Worm (Caenorhabditis elegans) whole organism, dauer: ENCODE measurements around the gene Y54G2A.32.

Experiments
- unc-62 ChIP-seq: sonication (generic microtip); optimal IDR thresholded peaks from 2 replicates; lab custom pipeline; 2017; ENCODE audit warnings: missing biosample characterization, missing genetic modification reagents, missing genetic modification characterization

The Y54G2A.32 gene

ce11 chrIV:2823446-2823845 is 19.7 kb downstream of the Y54G2A.32 start, which contains the start of gene clec-80:
Gene clec-80, plus strand, starts transcription at chrIV:2823746.
- no peak for TF ChIP-seq unc-62 (GFP tag; lab: Kevin White, UChicago)

- TF ChIP-seq unc-62 (GFP tag; lab: Kevin White, UChicago): no peak
These were observed 21.8 kb downstream of the Y54G2A.32 start for ce11 chrIV:2825460-2826103.

ce11 chrIV:2826335-2826734 is 22.6 kb downstream of the Y54G2A.32 start:
- no peak for TF ChIP-seq unc-62 (GFP tag; lab: Kevin White, UChicago)

ce11 chrIV:2832587-2832986 is 28.8 kb downstream of the Y54G2A.32 start, which contains the start of the genes Y54G2A.48 and pudl-1:
Gene Y54G2A.48, minus strand, starts transcription at chrIV:2832687.
Gene pudl-1, plus strand, starts transcription at chrIV:2832906.
- TF ChIP-seq unc-62 (GFP tag; lab: Kevin White, UChicago): no peak

ce11 chrIV:2834516-2834915 is 30.8 kb downstream of the Y54G2A.32 start, which contains the start of gene pudl-2:
Gene pudl-2, plus strand, starts transcription at chrIV:2834816.
- no peak for TF ChIP-seq unc-62 (GFP tag; lab: Kevin White, UChicago)

ce11 chrIV:2835364-2835763 is 31.6 kb downstream of the Y54G2A.32 start, which contains the start of gene clec-82:
Gene clec-82, plus strand, starts transcription at chrIV:2835664.
- TF ChIP-seq unc-62 (GFP tag; lab: Kevin White, UChicago): no peak

ce11 chrIV:2838308-2838707 is 34.6 kb downstream of the Y54G2A.32 start, which contains the start of gene Y54G2A.7:
Gene Y54G2A.7, plus strand, starts transcription at chrIV:2838608.
- TF ChIP-seq unc-62 (GFP tag; lab: Kevin White, UChicago): no peak

ce11 chrIV:2841260-2841659 is 37.5 kb downstream of the Y54G2A.32 start, which contains the start of gene clec-83:
Gene clec-83, minus strand, starts transcription at chrIV:2841472.
- TF ChIP-seq unc-62 (GFP tag; lab: Kevin White, UChicago): no peak

ce11 chrIV:2842162-2842561 is 38.4 kb downstream of the Y54G2A.32 start, which contains the start of gene clec-84:
Gene clec-84, plus strand, starts transcription at chrIV:2842462.
- no peak for TF ChIP-seq unc-62 (GFP tag; lab: Kevin White, UChicago)

- no peak for TF ChIP-seq unc-62 (GFP tag; lab: Kevin White, UChicago)
These were observed 40.1 kb downstream of the Y54G2A.32 start, which contains the start of gene Y54G2A.15 for ce11 chrIV:2843882-2844281. Gene Y54G2A.15, minus strand, starts transcription at chrIV:2843982.

- no peak for TF ChIP-seq unc-62 (GFP tag; lab: Kevin White, UChicago)
These were observed 42.5 kb downstream of the Y54G2A.32 start, which contains the start of gene Y54G2A.40 for ce11 chrIV:2846264-2846663. Gene Y54G2A.40, plus strand, starts transcription at chrIV:2846476.

- no peak for TF ChIP-seq unc-62 (GFP tag; lab: Kevin White, UChicago)
These were observed 45.5 kb downstream of the Y54G2A.32 start for ce11 chrIV:2849269-2849668.

ce11 chrIV:2850586-2850985 is 46.8 kb downstream of the Y54G2A.32 start, which contains the start of gene clec-85:
Gene clec-85, plus strand, starts transcription at chrIV:2850886.
- no peak for TF ChIP-seq unc-62 (GFP tag; lab: Kevin White, UChicago)

- no peak for TF ChIP-seq unc-62 (GFP tag; lab: Kevin White, UChicago)
These were observed 47.9 kb downstream of the Y54G2A.32 start for ce11 chrIV:2851625-2852024.

- no peak for TF ChIP-seq unc-62 (GFP tag; lab: Kevin White, UChicago)
These were observed 49.4 kb downstream of the Y54G2A.32 start, which contains the start of gene Y54G2A.49 for ce11 chrIV:2853164-2853563. Gene Y54G2A.49, minus strand, starts transcription at chrIV:2853264.

- no peak for TF ChIP-seq unc-62 (GFP tag; lab: Kevin White, UChicago)
These were observed 50.4 kb downstream of the Y54G2A.32 start for ce11 chrIV:2854161-2854560.
